Fruit fly (Drosophila melanogaster) whole organism: ENCODE results near the gene Pex12.

Experiments
- CG8478 ChIP-seq: fragments of >200 bp; optimal IDR thresholded peaks from 2 replicates; lab custom pipeline; 2018; ENCODE audit warnings: inconsistent platforms
- Dll ChIP-seq: fragments of >200 bp; optimal IDR thresholded peaks from 2 replicates; lab custom pipeline; 2017
- EcR ChIP-seq, 2 experiments: fragments of >200 bp; optimal IDR thresholded peaks; 2 replicates each; lab custom pipeline; 2017; ENCODE audit warnings: missing biosample characterization in 2 of 2, missing genetic modification characterization in 2 of 2, missing genetic modification reagents in 2 of 2
- pan ChIP-seq: fragments of >200 bp; optimal IDR thresholded peaks from 2 replicates; lab custom pipeline; 2017
- psq ChIP-seq: fragments of >200 bp; optimal IDR thresholded peaks from 2 replicates; lab custom pipeline; 2017
- usp ChIP-seq: fragments of >200 bp; optimal IDR thresholded peaks from 2 replicates; lab custom pipeline; 2017; ENCODE audit warnings: missing biosample characterization, missing genetic modification characterization, mixed read lengths

DNA sequence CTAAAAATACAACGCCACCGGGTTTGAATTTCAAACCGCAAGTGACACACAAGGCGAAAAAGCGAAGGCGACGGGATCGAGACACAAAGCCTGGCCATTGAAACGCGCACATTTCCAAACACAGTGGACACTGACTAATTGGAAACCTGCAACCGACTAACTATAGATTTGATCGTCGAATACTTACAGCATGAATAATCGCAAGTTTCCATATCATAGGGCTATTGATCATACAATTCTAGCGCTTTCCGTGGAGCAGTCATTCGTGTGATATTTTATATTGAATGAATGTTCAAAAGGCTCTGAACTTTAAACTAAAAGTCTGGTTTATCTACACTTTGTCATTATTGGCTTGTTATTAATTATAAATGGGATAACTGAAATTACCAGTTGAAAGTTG, 27.5 kb downstream of the Pex12 start:
- no peak for TF ChIP-seq CG8478 (lab: Kevin White, UChicago)
- no peak for TF ChIP-seq Dll (lab: Kevin White, UChicago)
- peak; percentile 41 for TF ChIP-seq pan (lab: Kevin White, UChicago)
- no peak for TF ChIP-seq psq (lab: Kevin White, UChicago)
- no peak for TF ChIP-seq usp (GFP tag; lab: Kevin White, UChicago)
- TF ChIP-seq EcR (GFP tag; optimal IDR thresholded peaks at IDR 0.05; lab: Kevin White, UChicago), result no peak
